Fruit fly (Drosophila melanogaster): ENCODE results near the gene CG6304.

The CG6304 gene

dm6 chr2L:17014600-17014999, at the start of gene CG6304:
Gene CG6304 (minus strand): TSS chr2L:17014700.
- TF ChIP-seq jim (GFP tag; optimal IDR thresholded peaks at IDR 0.05) (no peak), Hr78 (GFP tag; optimal IDR thresholded peaks at IDR 0.05) (no peak), Jra (GFP tag; optimal IDR thresholded peaks at IDR 0.05) (no peak)

dm6 chr2L:17051835-17052234, 37.3 kb upstream of the CG6304 start:
- TF ChIP-seq CG32264 (GFP tag; optimal IDR thresholded peaks at IDR 0.05) (no peak), Sp1 (GFP tag; optimal IDR thresholded peaks at IDR 0.05) (no peak), sv (GFP tag; optimal IDR thresholded peaks at IDR 0.05) (no peak), Hr78 (GFP tag; optimal IDR thresholded peaks at IDR 0.05) (no peak), Mio (GFP tag; optimal IDR thresholded peaks at IDR 0.05) (no peak)

dm6 chr2L:17048181-17048580, 33.7 kb upstream of the CG6304 start, which contains the start of gene CG15136:
Gene CG15136 (minus strand): TSS chr2L:17048281.
- no peak for TF ChIP-seq Hnf4 (GFP tag; optimal IDR thresholded peaks at IDR 0.05)

dm6 chr2L:17041211-17041610, 26.7 kb upstream of the CG6304 start:
- no peak for TF ChIP-seq brk (GFP tag; optimal IDR thresholded peaks at IDR 0.05)
- no peak for TF ChIP-seq Hr78 (GFP tag; optimal IDR thresholded peaks at IDR 0.05)
- no peak for TF ChIP-seq Hnf4 (GFP tag; optimal IDR thresholded peaks at IDR 0.05)
- no peak for TF ChIP-seq lola (GFP tag; optimal IDR thresholded peaks at IDR 0.05)
- no peak for TF ChIP-seq foxo (GFP tag; optimal IDR thresholded peaks at IDR 0.05)
- no peak for TF ChIP-seq fru (GFP tag; optimal IDR thresholded peaks at IDR 0.05)
- TF ChIP-seq sv (GFP tag; optimal IDR thresholded peaks at IDR 0.05): no peak
- TF ChIP-seq CrebA (GFP tag; optimal IDR thresholded peaks at IDR 0.05; ENCODE audit: borderline replicate concordance): no peak
- no peak for TF ChIP-seq jim (GFP tag; optimal IDR thresholded peaks at IDR 0.05)
- no peak for TF ChIP-seq dsf (GFP tag; optimal IDR thresholded peaks at IDR 0.05; ENCODE audit: borderline replicate concordance)
- TF ChIP-seq Vsx2 (GFP tag; optimal IDR thresholded peaks at IDR 0.05; ENCODE audit: partially characterized antibody): no peak
- no peak for TF ChIP-seq psq (GFP tag; optimal IDR thresholded peaks at IDR 0.05)

dm6 chr2L:17027503-17027902, 13.0 kb upstream of the CG6304 start:
- TF ChIP-seq usp (GFP tag; optimal IDR thresholded peaks at IDR 0.05) (no peak), sage (GFP tag; optimal IDR thresholded peaks at IDR 0.05) (no peak), Abd-B (GFP tag; optimal IDR thresholded peaks at IDR 0.05) (no peak), h (GFP tag; optimal IDR thresholded peaks at IDR 0.05) (no peak), woc (GFP tag; optimal IDR thresholded peaks at IDR 0.05) (no peak), HLH106 (tag; optimal IDR thresholded peaks at IDR 0.05) (no peak), sv (GFP tag; optimal IDR thresholded peaks at IDR 0.05) (no peak)

dm6 chr2L:16996343-16996742, 18.2 kb downstream of the CG6304 start:
- TF ChIP-seq ey (GFP tag; optimal IDR thresholded peaks at IDR 0.05) (no peak), CG32264 (GFP tag; optimal IDR thresholded peaks at IDR 0.05) (no peak), woc (GFP tag; optimal IDR thresholded peaks at IDR 0.05) (no peak)

- TF ChIP-seq sv (GFP tag; optimal IDR thresholded peaks at IDR 0.05) (no peak), GATAd (GFP tag; optimal IDR thresholded peaks at IDR 0.05) (no peak), N (GFP tag; optimal IDR thresholded peaks at IDR 0.05) (no peak), CrebA (GFP tag; optimal IDR thresholded peaks at IDR 0.05; ENCODE audit: borderline replicate concordance) (no peak), fru (GFP tag; optimal IDR thresholded peaks at IDR 0.05) (no peak), Dif (GFP tag; optimal IDR thresholded peaks at IDR 0.05; ENCODE audit: partially characterized antibody) (no peak), rgr (GFP tag; optimal IDR thresholded peaks at IDR 0.05) (no peak), Mio (GFP tag; optimal IDR thresholded peaks at IDR 0.05) (no peak), Hnf4 (GFP tag; optimal IDR thresholded peaks at IDR 0.05) (no peak)
Observed at dm6 chr2L:16984678-16985077, 29.8 kb downstream of the CG6304 start, which contains the start of gene CG31806. Gene CG31806 (plus strand): TSS chr2L:16984978.

- TF ChIP-seq dmrt93B (GFP tag; optimal IDR thresholded peaks at IDR 0.05): no peak
- no peak for TF ChIP-seq ey (GFP tag; optimal IDR thresholded peaks at IDR 0.05)
- TF ChIP-seq brk (GFP tag; optimal IDR thresholded peaks at IDR 0.05): no peak
- TF ChIP-seq OdsH (GFP tag; optimal IDR thresholded peaks at IDR 0.05): no peak
- no peak for TF ChIP-seq dl (GFP tag; optimal IDR thresholded peaks at IDR 0.05; ENCODE audit: insufficient read depth in 1 of 2, partially characterized antibody in 2 of 2)
Observed at dm6 chr2L:16982201-16982600, 32.3 kb downstream of the CG6304 start, which contains the start of gene CG44406. Gene CG44406 (minus strand): TSS chr2L:16982301.
